Fruit fly (Drosophila melanogaster): ENCODE data around the gene CG43693.

The CG43693 gene

DNA sequence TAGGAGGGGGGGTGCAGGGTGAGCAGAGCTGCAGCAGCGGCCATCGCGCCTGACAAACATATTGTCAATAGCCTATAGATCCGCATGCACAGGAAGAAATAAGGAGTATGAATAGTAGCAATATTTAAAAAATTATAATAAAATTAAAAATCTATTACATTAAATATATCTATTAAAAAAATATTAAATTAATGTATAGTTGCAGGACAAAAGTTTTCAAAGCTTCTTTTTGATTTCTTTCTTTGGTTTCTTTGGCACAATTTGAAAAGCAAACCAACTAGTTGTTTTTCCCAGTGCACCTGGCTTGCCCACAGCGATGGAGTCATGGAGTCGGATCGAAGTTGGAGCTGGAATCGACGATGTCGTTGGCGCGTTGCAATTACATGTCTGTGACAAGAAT is 19.4 kb downstream of the CG43693 start:
- TF ChIP-seq CG8478 (optimal IDR thresholded peaks at IDR 0.05) (no peak), CTCF (optimal IDR thresholded peaks at IDR 0.05) (no peak)

DNA sequence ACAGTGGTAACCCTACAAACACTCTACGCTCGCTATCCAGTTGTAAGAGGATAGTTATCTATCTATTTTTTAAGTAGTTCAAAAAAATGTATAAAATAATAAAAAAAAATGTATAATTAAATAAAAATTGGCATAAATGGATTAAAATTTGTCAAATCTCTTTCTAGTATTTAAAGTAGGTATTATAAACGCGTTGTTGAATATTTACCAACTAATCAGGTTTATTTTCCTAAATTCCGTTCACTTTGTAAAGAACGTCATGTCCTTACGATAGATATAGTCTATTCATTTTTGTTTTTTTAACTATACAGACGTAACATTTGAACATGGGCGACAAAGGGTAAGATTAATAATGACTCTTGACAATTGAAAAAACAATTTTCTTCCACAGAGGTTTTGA is 23.9 kb downstream of the CG43693 start, which contains the start of gene CG32081:
CG32081 (plus strand) TSS at position 301 of the 400 bp plus-strand sequence.
- TF ChIP-seq CG8478 (optimal IDR thresholded peaks at IDR 0.05) (no peak), CTCF (optimal IDR thresholded peaks at IDR 0.05) (no peak)

DNA sequence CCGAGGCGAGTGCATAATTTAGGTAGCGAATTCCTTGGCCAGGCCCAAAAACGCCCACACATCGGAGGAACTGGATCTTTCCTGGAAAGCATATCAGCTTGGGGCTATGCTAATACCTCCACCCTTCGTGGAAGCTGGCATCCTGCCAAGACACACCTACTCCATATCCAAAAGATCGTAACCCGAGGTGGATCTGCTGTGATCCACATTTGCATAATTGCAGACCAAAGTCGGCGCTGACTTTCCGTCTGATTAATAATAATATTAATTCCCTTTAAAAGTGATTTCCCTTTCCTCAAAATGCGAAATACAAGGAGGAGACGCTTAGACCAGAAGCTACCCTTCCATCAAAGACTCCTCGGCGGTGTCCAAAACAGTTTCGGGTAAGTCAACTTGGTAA is 25.9 kb downstream of the CG43693 start, which contains the start of gene CG32079:
CG32079 (plus strand) TSS at position 301 of the 400 bp plus-strand sequence.
- no peak for TF ChIP-seq CTCF (optimal IDR thresholded peaks at IDR 0.05)
- no peak for TF ChIP-seq CG8478 (optimal IDR thresholded peaks at IDR 0.05)

DNA sequence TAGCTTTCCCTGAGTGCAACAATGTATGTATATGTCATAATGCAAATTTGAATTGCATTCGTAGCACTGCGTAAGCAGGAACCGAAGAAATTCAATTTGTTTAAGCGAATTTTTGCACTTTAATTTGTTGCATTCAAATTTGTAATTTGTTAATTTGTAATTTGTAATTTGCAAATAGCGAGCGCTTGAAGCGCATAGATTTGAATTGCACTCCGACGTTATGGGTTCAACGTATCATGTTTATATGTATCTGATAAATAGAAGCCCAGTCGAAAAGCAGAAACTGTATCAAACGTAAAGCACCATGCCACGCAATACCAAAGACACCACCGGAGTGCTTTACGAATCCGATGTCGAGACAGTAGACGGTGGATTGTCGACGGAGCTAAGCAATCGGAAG is 27.9 kb downstream of the CG43693 start, which contains the start of gene Fad2:
Fad2 (plus strand) TSS at position 301 of the 400 bp plus-strand sequence.
- no peak for TF ChIP-seq CG8478 (optimal IDR thresholded peaks at IDR 0.05)
- TF ChIP-seq CTCF (optimal IDR thresholded peaks at IDR 0.05): no peak

DNA sequence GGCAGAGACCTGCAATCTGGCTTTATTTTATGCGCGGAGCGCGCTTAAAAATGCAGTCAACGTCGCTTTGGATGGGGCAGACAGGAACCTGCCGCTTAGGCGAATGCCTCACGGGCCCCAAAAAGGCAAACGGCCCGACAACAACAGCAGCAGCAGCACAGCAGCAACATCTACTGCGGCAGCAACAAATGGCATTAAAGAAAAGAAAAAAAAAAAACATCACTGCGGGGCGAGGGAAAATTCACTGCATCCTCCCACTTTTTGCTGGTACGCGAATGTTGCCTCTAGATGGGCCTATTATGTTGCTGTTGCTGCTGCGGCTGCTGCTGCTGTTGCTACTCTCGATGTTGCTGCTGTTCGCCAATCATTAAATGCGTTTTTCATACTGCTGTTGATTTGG is 29.2 kb downstream of the CG43693 start:
- TF ChIP-seq CTCF (optimal IDR thresholded peaks at IDR 0.05) (no peak), CG8478 (optimal IDR thresholded peaks at IDR 0.05) (no peak)

DNA sequence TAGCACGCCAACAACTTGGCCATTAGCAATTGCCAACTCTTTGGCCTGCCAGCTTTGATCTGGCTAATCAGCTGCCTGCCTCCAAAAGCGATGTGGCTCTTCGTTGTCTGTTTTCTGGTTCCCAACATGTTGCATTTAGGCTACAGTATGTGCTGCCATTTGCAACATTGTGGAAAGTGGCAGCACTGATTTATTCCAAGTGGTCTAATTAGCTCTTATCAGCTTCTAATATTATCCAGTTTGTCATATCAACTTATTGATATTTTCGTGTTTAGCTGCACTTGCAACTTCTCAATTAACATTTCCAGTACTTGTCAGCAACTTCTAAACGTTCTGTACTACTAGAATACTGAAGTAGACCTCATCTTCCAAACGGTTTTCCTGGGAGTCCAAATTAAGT is 31.1 kb downstream of the CG43693 start:
- TF ChIP-seq CG8478 (optimal IDR thresholded peaks at IDR 0.05): no peak
- no peak for TF ChIP-seq CTCF (optimal IDR thresholded peaks at IDR 0.05)

DNA sequence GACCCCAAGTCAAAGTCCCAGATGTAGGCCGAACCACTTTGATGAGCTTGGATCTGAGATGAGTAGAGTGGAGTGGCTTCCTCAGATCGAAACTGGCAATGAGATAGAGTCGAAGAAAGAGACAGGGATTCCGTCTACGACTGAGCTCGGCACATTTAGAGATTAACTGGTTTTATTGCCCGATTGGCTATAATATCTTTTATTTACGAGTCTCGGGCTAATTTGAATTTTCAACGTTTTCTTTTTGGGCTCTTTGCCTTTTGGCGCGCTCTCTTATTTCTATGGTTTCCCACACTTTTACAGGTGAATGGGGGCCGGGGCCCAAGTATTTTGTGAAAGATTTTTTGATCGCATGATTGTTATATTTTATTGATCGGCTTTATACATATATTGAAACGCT is 36.0 kb downstream of the CG43693 start:
- TF ChIP-seq CTCF (optimal IDR thresholded peaks at IDR 0.05) (no peak), CG8478 (optimal IDR thresholded peaks at IDR 0.05) (no peak)

DNA sequence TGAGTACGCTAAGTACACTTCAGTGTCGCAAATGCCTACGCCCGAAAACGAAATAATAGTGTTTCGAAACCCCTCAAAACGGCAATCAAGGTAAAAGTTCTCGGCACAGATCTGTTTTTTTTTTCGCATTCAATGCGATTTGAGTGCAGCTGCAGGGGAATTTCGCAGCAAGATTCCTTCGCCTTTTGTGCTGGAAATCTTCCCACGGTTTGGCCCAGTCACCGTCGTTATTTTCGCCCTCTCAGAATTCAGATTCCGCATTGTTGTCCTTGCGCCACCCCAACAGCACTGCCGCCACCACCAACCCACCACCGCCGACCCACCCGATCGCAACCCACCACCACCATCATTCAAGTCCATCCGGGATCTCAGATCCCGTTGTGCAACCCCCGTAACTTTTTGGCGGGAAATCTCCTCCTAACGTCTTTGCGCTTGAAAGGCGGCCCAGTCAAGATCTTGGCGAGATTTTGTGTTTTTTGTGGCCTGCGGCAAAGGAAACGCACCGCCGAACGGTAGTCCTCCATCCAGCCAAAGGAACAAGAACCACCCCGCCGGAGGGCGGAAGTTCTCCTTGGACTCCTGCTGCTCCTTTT is 39.5 kb downstream of the CG43693 start:
- TF ChIP-seq CG8478 (optimal IDR thresholded peaks at IDR 0.05) (no peak), CTCF (optimal IDR thresholded peaks at IDR 0.05) (no peak)

DNA sequence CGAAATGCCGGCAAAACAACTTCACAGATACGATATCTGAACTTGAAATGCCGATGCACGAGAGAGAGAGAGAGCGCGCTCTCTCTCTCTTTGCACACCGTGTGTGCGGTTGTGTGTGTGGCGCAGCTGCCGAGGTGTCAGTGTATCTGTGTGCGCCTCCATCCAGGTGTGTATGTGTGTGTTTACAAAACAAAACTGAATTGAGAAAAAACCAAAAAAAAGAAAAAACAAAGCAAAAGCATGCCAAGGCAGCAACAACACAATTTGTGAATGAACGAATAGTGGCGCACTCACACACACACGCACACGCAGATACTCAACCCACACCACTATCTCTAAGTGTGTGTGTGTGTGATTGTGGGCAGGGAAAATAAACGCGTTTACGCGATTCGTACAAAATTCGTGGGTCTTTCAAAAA is 40.8 kb downstream of the CG43693 start:
- TF ChIP-seq CTCF (optimal IDR thresholded peaks at IDR 0.05) (no peak), CG8478 (optimal IDR thresholded peaks at IDR 0.05) (no peak)

DNA sequence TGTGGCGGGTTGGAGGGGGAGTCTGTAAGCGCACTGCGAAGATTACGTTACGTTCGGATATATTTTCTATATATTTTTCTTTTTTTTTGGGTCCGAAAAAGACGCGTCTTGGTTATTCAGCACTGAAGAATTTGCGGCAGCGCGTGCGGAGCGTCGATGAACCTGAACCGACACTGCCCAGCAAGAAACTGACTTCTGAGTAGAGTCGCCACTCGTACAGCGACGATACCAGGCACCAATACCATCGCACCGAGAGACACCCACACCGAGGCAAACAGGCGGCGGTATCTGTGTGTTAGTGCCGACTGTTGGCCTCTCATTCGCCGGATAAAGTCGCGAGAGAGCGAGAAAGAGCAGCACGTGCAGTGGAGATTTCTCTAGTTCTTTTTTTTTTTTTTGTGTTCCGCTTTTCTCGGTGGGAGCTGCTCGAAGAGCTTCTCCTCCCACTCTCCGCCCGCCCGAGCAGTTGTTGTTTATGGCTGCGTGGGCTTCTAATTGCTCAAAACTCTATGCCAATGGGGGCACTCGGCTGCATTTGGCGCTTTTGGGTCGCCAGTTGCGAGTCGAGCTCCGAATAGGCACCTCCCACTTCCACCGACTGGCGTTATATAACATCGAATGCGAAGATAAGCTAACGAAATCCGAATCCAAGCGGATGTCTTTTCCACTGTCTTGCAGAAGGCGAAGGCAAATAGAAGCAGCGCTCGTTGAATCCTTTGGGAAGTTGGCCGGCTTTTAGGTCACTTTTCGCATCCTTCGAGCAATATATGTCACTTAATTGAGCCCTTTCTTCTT is 42.0 kb downstream of the CG43693 start, which contains the start of gene klu:
klu (minus strand) TSS at position 189 of the 795 bp plus-strand sequence.
- no peak for TF ChIP-seq CG8478 (optimal IDR thresholded peaks at IDR 0.05)
- no peak for TF ChIP-seq CTCF (optimal IDR thresholded peaks at IDR 0.05)

DNA sequence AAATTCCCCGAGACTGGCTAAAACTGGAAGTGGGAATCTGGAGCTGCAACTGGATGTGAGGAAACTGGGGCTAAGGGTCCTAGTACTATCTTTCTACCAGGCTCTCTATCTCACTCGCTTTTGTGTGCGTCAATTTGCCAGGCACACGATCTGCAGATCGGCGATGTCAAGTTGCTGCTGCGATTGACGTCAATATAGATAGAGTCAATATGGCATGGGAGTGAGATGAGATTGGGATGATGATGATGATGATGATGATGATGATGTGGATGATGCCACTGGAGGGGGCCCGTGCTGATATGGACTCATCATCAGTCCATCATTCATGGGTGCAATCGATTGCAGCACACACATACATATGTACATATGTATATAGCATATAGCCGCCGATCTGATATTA is 43.4 kb downstream of the CG43693 start:
- TF ChIP-seq CG8478 (optimal IDR thresholded peaks at IDR 0.05) (no peak), CTCF (optimal IDR thresholded peaks at IDR 0.05) (no peak)

DNA sequence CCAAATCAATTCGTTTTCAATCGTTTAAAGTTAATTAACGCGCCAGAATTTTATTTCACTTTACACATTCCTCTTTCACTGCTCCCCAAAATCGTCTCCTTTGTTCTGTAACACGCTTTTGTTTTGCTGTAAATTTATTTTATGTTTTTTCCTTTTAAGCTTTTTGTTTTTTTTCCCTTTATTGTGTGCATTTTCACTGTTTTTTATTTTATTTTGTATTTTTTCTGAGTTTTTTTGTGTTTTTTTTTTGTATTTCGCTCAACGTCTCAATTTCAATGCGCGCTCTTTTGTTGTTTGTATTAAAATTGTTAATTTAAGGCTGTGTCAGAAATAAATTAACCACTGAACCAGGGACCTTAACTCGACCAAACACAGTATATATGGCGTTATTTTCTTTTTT is 44.7 kb downstream of the CG43693 start:
- TF ChIP-seq CG8478 (optimal IDR thresholded peaks at IDR 0.05): no peak
- no peak for TF ChIP-seq CTCF (optimal IDR thresholded peaks at IDR 0.05)

DNA sequence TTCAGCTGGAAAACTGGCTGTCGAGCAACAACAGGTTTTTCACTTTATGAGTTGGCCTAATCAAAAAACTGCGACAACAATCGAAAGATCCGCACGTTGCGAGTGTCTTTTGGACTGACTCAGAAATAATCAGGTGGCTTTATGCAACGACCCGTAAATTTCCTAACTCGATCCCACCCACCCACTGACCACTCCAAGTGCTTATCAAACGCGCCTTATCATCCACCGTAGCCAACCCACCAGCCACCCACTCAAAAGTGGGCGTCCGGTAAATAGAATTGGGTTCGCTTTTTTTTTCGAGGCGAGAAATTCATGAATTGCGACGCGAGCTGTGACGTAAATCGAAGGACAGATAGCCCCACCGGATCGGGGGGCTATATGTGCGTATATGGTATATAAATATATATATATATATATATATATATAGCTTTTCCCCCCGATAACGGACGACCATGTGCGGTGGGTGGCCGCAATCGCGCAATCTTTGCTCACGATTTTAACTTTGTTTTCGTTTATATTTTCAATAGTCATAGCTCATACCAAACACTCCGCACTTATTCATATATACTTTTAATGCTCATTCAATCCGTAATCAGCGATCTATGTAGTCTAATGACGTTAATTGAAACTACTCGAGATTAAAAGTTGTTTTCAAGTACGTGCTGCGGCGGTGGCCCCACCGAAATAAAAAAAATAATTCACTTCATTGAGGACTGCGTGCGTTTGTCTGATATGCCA is 46.3 kb downstream of the CG43693 start:
- TF ChIP-seq CG8478 (optimal IDR thresholded peaks at IDR 0.05) (no peak), CTCF (optimal IDR thresholded peaks at IDR 0.05) (no peak)

DNA sequence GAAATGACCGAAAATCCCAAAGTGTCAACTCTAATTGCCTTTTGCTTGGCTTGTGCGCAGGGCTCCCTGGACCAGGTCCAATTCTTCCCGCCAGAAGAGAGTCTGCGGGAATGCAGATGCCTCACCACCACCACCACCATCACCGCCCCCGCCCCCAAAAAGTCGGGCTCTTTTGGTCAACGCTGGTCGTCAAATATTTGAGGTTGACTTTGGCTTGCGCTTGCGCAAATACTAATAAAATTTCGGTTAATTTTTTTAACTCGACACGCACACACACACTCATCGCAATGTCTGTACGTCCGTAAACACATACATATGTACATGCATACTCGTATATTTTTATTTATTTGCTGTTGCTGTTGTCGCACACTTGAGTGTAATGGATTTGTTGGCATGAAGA is 47.2 kb downstream of the CG43693 start:
- no peak for TF ChIP-seq CG8478 (optimal IDR thresholded peaks at IDR 0.05)
- no peak for TF ChIP-seq CTCF (optimal IDR thresholded peaks at IDR 0.05)

DNA sequence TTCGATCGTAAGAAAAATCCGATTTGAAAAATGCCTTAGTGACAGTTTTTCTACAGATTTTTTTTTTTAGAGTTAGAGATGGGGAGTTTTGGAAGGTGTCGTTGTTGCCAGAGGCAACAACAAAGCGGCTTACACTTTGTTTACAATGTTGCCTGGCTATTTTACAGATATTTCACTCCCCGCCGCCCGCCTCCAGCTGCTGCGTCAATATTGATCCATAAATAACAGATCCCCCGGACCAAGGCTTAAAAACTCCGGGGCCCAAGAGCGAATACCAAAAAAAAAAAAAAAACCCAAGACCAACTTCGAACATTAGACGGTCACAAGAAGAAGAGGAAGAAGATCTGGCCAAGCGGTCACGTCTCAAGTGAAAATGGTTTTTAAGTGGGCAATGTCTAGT is 48.2 kb downstream of the CG43693 start:
- TF ChIP-seq CG8478 (optimal IDR thresholded peaks at IDR 0.05): no peak
